Fruit fly (Drosophila melanogaster): Measurements from ENCODE around the gene dmt.
A peak's percentile ranks its signal among the peaks of the same experiment; 100 is the strongest.

Gene dmt

DNA sequence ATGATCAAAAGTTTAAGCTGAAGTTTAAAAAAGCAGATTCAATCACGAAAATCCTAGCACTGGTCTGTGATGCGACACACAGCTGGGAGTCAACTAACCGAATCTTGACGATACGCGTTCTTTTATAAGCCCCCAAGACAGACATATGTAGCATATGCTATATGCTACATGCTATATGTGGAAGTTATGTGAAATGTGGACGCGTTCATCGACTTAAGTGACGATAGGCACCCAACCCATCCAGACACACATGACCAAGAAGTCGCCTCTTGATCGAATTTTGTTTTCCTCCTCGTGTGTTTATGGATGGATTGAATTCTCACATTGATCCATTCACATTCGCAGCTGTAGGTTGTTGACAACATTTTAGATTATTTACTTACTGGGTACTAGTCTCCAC lies 22.2 kb downstream of the dmt start, which contains the start of gene alphaTub85E:
Gene alphaTub85E (minus strand): TSS at position 101 of the 400 bp plus-strand sequence.
- 0 out of 3 replicates have a peak, but pooled peaks have one; percentile 45 for TF ChIP-seq CG2199 (GFP tag; IDR thresholded peaks at IDR 0.05)
- no peak for TF ChIP-seq pzg (GFP tag; optimal IDR thresholded peaks at IDR 0.05)
- no peak for TF ChIP-seq CG4730 (GFP tag; IDR thresholded peaks at IDR 0.05)
- TF ChIP-seq Med (GFP tag) = peak; percentile 50
- TF ChIP-seq ind (GFP tag; optimal IDR thresholded peaks at IDR 0.05) = no peak
- no peak for TF ChIP-seq disco-r (GFP tag; optimal IDR thresholded peaks at IDR 0.05)
- peak; percentile 20 for TF ChIP-seq twi (tag; optimal IDR thresholded peaks at IDR 0.05)
- no peak for TF ChIP-seq CG6654 (GFP tag; optimal IDR thresholded peaks at IDR 0.05)
- no peak for TF ChIP-seq CG32772 (GFP tag; IDR thresholded peaks at IDR 0.05)
- no peak for TF ChIP-seq zen (tag; optimal IDR thresholded peaks at IDR 0.05)
- TF ChIP-seq CG7372 (GFP tag; IDR thresholded peaks at IDR 0.05) = no peak
- TF ChIP-seq CHES-1-like (GFP tag; optimal IDR thresholded peaks at IDR 0.05) = no peak
- no peak for TF ChIP-seq CG5180 (GFP tag; optimal IDR thresholded peaks at IDR 0.05)
- TF ChIP-seq CG9437 (GFP tag; optimal IDR thresholded peaks at IDR 0.05) = no peak
- TF ChIP-seq CG9817 (tag; optimal IDR thresholded peaks at IDR 0.05) = no peak

- TF ChIP-seq CG6175 (GFP tag; IDR thresholded peaks at IDR 0.05) (no peak), sens (GFP tag) (peak; percentile 26), Med (GFP tag) (peak; percentile 58)
Measured at dm6 chr3R:9735151-9735550, 24.2 kb downstream of the dmt start.

DNA sequence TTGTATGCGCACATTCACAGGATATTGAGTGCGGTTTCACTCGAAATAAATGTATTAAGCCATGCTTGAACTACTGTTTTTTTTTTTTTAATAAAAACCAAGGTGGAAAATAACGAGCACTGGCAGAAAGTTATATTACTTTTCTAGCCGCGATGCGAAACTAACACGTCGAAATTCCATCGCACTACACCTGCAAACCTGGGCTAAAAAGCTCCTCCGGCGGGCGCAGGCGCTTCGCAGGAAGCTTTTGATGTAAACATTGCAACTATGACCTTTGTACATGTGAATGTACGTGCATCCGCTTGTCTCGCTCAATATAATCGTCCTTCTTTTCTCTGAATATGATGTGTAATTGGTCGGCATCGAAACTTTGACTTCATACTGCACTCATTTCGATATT lies 28.9 kb downstream of the dmt start, which contains the start of gene side-VII:
Gene side-VII (minus strand): TSS at position 187 of the 400 bp plus-strand sequence.
- no peak for TF ChIP-seq Meics (GFP tag; optimal IDR thresholded peaks at IDR 0.05)
- no peak for TF ChIP-seq CG2202 (tag; optimal IDR thresholded peaks at IDR 0.05)
- TF ChIP-seq CG1647 (GFP tag; optimal IDR thresholded peaks at IDR 0.05) = no peak
- no peak for TF ChIP-seq E2f1 (GFP tag; IDR thresholded peaks at IDR 0.05)
- no peak for TF ChIP-seq Hsf (GFP tag; optimal IDR thresholded peaks at IDR 0.05)
- TF ChIP-seq Opbp (GFP tag; IDR thresholded peaks at IDR 0.05; ENCODE audit: partially characterized antibody) = no peak
- TF ChIP-seq Hmx (GFP tag; optimal IDR thresholded peaks at IDR 0.05) = no peak
- no peak for TF ChIP-seq CG6813 (GFP tag; optimal IDR thresholded peaks at IDR 0.05)
- peak in 1 of 2 experiments; percentile 29 for TF ChIP-seq Hr78 (GFP tag; optimal IDR thresholded peaks at IDR 0.05)
- TF ChIP-seq nerfin-1 (tag; optimal IDR thresholded peaks at IDR 0.05) = peak; percentile 96
- no peak for TF ChIP-seq Antp (GFP tag; optimal IDR thresholded peaks at IDR 0.05)
- no peak for TF ChIP-seq PHDP (tag; optimal IDR thresholded peaks at IDR 0.05)
- TF ChIP-seq MBD-R2 (GFP tag; IDR thresholded peaks at IDR 0.05) = no peak
- no peak for TF ChIP-seq HLH54F (GFP tag; optimal IDR thresholded peaks at IDR 0.05)
- no peak for TF ChIP-seq CG14050 (GFP tag; IDR thresholded peaks at IDR 0.05)
- TF ChIP-seq Scr (GFP tag; IDR thresholded peaks at IDR 0.05; ENCODE audit: partially characterized antibody) = no peak
- no peak for TF ChIP-seq CG10959 (GFP tag; IDR thresholded peaks at IDR 0.05)
- no peak for TF ChIP-seq Fer1 (GFP tag; optimal IDR thresholded peaks at IDR 0.05)
- TF ChIP-seq pzg (GFP tag; optimal IDR thresholded peaks at IDR 0.05) = no peak
- no peak for TF ChIP-seq CG17568 (GFP tag; optimal IDR thresholded peaks at IDR 0.05)
- TF ChIP-seq CG10267 (tag; optimal IDR thresholded peaks at IDR 0.05) = no peak
- TF ChIP-seq gcm2 (GFP tag; optimal IDR thresholded peaks at IDR 0.05) = no peak
- peak; percentile 82 for TF ChIP-seq ewg (GFP tag; optimal IDR thresholded peaks at IDR 0.05)
- 0 out of 2 replicates have a peak, but pooled peaks have one; percentile 28 for TF ChIP-seq HLH3B (GFP tag; IDR thresholded peaks at IDR 0.05)
- no peak for TF ChIP-seq insv (GFP tag; optimal IDR thresholded peaks at IDR 0.05)
- TF ChIP-seq Xrp1 (GFP tag; IDR thresholded peaks at IDR 0.05) = no peak
- TF ChIP-seq abd-A (tag; optimal IDR thresholded peaks at IDR 0.05) = no peak
- TF ChIP-seq sna (GFP tag; IDR thresholded peaks at IDR 0.05; ENCODE audit: partially characterized antibody) = 0 out of 2 replicates have a peak, but pooled peaks have one; percentile 13
- TF ChIP-seq CG6175 (GFP tag; IDR thresholded peaks at IDR 0.05) = no peak
- TF ChIP-seq CG7556 (GFP tag; optimal IDR thresholded peaks at IDR 0.05) = no peak
- no peak for TF ChIP-seq B-H1 (GFP tag; IDR thresholded peaks at IDR 0.05)
- TF ChIP-seq mld (GFP tag; IDR thresholded peaks at IDR 0.05; ENCODE audit: partially characterized antibody) = 0 out of 3 replicates have a peak, but pooled peaks have one; percentile 4
- 0 out of 4 replicates have a peak, but pooled peaks have one; percentile 45 for TF ChIP-seq chinmo (GFP tag; IDR thresholded peaks at IDR 0.05; ENCODE audit: partially characterized antibody)
